Worm (Caenorhabditis elegans): ENCODE results near the gene F10E9.7.

Gene F10E9.7

ce11 chrIII:8331779-8332178, 24.5 kb upstream of the F10E9.7 start, which contains the start of the genes mrps-18A and ZC262.2:
mrps-18A (minus strand) TSS chrIII:8331919.
ZC262.2 (plus strand) TSS chrIII:8332062.
- TF ChIP-seq lsl-1 (GFP tag; optimal IDR thresholded peaks at IDR 0.05) (peak; percentile 65), snpc-1.1 (tag; optimal IDR thresholded peaks at IDR 0.05; ENCODE audit: insufficient read depth) (no peak), zim-3 (tag; optimal IDR thresholded peaks at IDR 0.05) (no peak), him-1 (tag; optimal IDR thresholded peaks at IDR 0.05) (peak; percentile 4), aptf-2 (GFP tag; conservative IDR thresholded peaks at IDR 0.05) (no peak), let-607 (tag; optimal IDR thresholded peaks at IDR 0.05) (no peak), mes-4 (tag; optimal IDR thresholded peaks at IDR 0.05) (no peak), attf-5 (GFP tag; optimal IDR thresholded peaks at IDR 0.05) (peak; percentile 10), chd-7 (tag; optimal IDR thresholded peaks at IDR 0.05) (no peak)

ce11 chrIII:8331211-8331610, 24.0 kb upstream of the F10E9.7 start, which contains the start of gene iglr-2:
iglr-2 (minus strand) TSS chrIII:8331311.
- no peak for TF ChIP-seq snpc-1.3 (tag; optimal IDR thresholded peaks at IDR 0.05; ENCODE audit: insufficient read depth)
- TF ChIP-seq rpc-1 (optimal IDR thresholded peaks at IDR 0.05) = no peak
- no peak for TF ChIP-seq rpc-1 (tag; optimal IDR thresholded peaks at IDR 0.05)
- TF ChIP-seq tbp1 (GFP tag; optimal IDR thresholded peaks at IDR 0.05) = no peak
- TF ChIP-seq snpc-1.1 (tag; optimal IDR thresholded peaks at IDR 0.05; ENCODE audit: insufficient read depth) = no peak
- TF ChIP-seq ceh-100 (GFP tag; IDR thresholded peaks at IDR 0.05) = no peak
- TF ChIP-seq nhr-120 (GFP tag; IDR thresholded peaks at IDR 0.05) = no peak
- no peak for TF ChIP-seq hlh-26 (GFP tag; conservative IDR thresholded peaks at IDR 0.05)
- TF ChIP-seq zfh-2 (GFP tag; conservative IDR thresholded peaks at IDR 0.05) = no peak
- no peak for TF ChIP-seq ceh-27 (GFP tag; optimal IDR thresholded peaks at IDR 0.05)
- no peak for TF ChIP-seq Y53G8AR.9 (GFP tag; conservative IDR thresholded peaks at IDR 0.05)
- TF ChIP-seq hmg-20 (GFP tag; IDR thresholded peaks at IDR 0.05) = no peak
- TF ChIP-seq ztf-22 (GFP tag; optimal IDR thresholded peaks at IDR 0.05) = no peak
- no peak for TF ChIP-seq lsy-27 (tag; optimal IDR thresholded peaks at IDR 0.05; ENCODE audit: borderline replicate concordance, insufficient read depth)
- TF ChIP-seq ZK185.1 (tag; optimal IDR thresholded peaks at IDR 0.05; ENCODE audit: poor library complexity, severe bottlenecking) = no peak
- TF ChIP-seq F57A8.1 (GFP tag; optimal IDR thresholded peaks at IDR 0.05) = no peak
- TF ChIP-seq ztf-25 (GFP tag; IDR thresholded peaks at IDR 0.05) = no peak

- TF ChIP-seq snpc-4 (GFP tag; optimal IDR thresholded peaks at IDR 0.05) (no peak), snpc-4 (tag; optimal IDR thresholded peaks at IDR 0.05) (no peak), nhr-27 (tag; optimal IDR thresholded peaks at IDR 0.05) (no peak), ztf-22 (GFP tag; optimal IDR thresholded peaks at IDR 0.05) (no peak), tlf-1 (GFP tag; optimal IDR thresholded peaks at IDR 0.05) (no peak), nfyb-1 (GFP tag; IDR thresholded peaks at IDR 0.05) (no peak), ztf-6 (GFP tag; IDR thresholded peaks at IDR 0.05) (no peak), F23B12.7 (tag; optimal IDR thresholded peaks at IDR 0.05; ENCODE audit: insufficient read depth) (no peak), K11D2.4 (GFP tag; IDR thresholded peaks at IDR 0.05) (no peak), let-526 (GFP tag; IDR thresholded peaks at IDR 0.05) (no peak), hrde-1 (tag; optimal IDR thresholded peaks at IDR 0.05; ENCODE audit: borderline replicate concordance) (no peak), aptf-3 (GFP tag; IDR thresholded peaks at IDR 0.05) (no peak), pbrm-1 (GFP tag; IDR thresholded peaks at IDR 0.05) (no peak), cebp-1 (GFP tag; IDR thresholded peaks at IDR 0.05) (peak; percentile 60; the same call in 1 of the 2 replicates), cebp-1 (tag; optimal IDR thresholded peaks at IDR 0.05) (peak; percentile 80), zim-3 (tag; optimal IDR thresholded peaks at IDR 0.05) (no peak), madf-10 (tag; optimal IDR thresholded peaks at IDR 0.05) (peak; percentile 2), ets-4 (GFP tag; optimal IDR thresholded peaks at IDR 0.05) (no peak), aptf-2 (GFP tag; conservative IDR thresholded peaks at IDR 0.05) (no peak), ceh-100 (GFP tag; IDR thresholded peaks at IDR 0.05) (no peak), sdz-38 (tag; optimal IDR thresholded peaks at IDR 0.05) (no peak), B0261.1 (tag; optimal IDR thresholded peaks at IDR 0.05) (no peak), zfh-2 (GFP tag; conservative IDR thresholded peaks at IDR 0.05) (no peak)
Observed at ce11 chrIII:8325574-8326513, 18.6 kb upstream of the F10E9.7 start, which contains the start of gene ZC262.13. ZC262.13 (plus strand) TSS chrIII:8326214.
